Fruit fly (Drosophila melanogaster): ENCODE measurements around the gene CG7920.

The CG7920 gene

DNA sequence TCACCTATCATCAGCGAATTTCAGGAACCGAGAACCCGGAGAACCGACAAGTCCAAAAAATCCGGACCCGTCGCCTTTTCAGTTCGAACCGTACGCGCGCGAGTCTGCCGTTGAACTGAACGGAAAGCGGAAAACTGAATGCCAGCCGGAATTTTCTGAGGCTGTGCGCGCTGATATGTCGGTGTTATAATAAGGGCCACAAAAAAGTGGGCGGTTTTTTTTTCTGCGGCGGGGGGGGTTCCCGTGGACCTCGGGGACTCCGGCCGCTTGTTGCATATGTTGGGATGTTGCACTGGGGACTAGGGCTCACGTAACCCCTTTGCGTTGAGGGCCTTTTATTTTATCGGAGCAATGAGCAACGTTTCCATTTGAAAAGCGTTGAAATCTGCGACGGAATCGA, 45.7 kb downstream of the CG7920 start, which contains the start of gene TkR99D:
Gene TkR99D, minus strand, starts transcription at position 101 of the 400 bp plus-strand sequence.
- TF ChIP-seq pad (GFP tag; optimal IDR thresholded peaks at IDR 0.05) (no peak), Hr96 (GFP tag; optimal IDR thresholded peaks at IDR 0.05) (no peak), cnc (optimal IDR thresholded peaks at IDR 0.05) (no peak), tj (GFP tag; optimal IDR thresholded peaks at IDR 0.05) (no peak), bab1 (GFP tag; optimal IDR thresholded peaks at IDR 0.05) (no peak), Mnt (GFP tag; optimal IDR thresholded peaks at IDR 0.05) (no peak), CG11617 (GFP tag; optimal IDR thresholded peaks at IDR 0.05) (no peak), Crg-1 (GFP tag; optimal IDR thresholded peaks at IDR 0.05) (no peak), CG14711 (tag; optimal IDR thresholded peaks at IDR 0.05) (no peak), cic (GFP tag; optimal IDR thresholded peaks at IDR 0.05) (no peak), CG12768 (GFP tag; optimal IDR thresholded peaks at IDR 0.05) (no peak), toe (GFP tag; optimal IDR thresholded peaks at IDR 0.05) (no peak), CG7045 (GFP tag; optimal IDR thresholded peaks at IDR 0.05) (no peak), Clk (GFP tag; optimal IDR thresholded peaks at IDR 0.05) (no peak), kay (GFP tag; ENCODE audit: borderline replicate concordance) (no peak), CG1620 (GFP tag; optimal IDR thresholded peaks at IDR 0.05) (no peak), CG33017 (tag; optimal IDR thresholded peaks at IDR 0.05) (no peak), CG5204 (GFP tag; optimal IDR thresholded peaks at IDR 0.05) (no peak), ovo (GFP tag; optimal IDR thresholded peaks at IDR 0.05) (no peak)

DNA sequence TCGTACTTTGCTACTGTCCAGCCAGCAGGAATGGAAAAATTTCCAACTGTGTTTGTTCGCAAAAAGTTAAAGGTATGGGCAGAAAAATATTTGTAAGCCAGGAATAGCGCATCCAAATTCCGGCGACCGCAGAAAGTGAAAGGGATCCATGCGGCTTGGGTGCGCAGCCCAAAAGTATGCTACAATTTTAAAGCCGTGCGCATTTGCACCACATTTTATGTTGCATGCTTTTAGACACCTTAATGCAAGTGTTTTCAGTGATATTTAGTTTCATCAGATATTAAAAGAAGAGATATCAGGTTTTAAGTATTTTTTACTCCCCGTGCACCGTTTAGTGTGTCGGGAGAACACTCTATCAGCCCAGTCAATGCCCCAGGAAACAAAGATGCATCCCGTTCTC, 52.0 kb downstream of the CG7920 start:
- TF ChIP-seq Crg-1 (GFP tag; optimal IDR thresholded peaks at IDR 0.05) (no peak), cic (GFP tag; optimal IDR thresholded peaks at IDR 0.05) (no peak), CG5204 (GFP tag; optimal IDR thresholded peaks at IDR 0.05) (no peak), CG7101 (tag; optimal IDR thresholded peaks at IDR 0.05) (no peak), Mnt (GFP tag; optimal IDR thresholded peaks at IDR 0.05) (no peak), bab1 (GFP tag; optimal IDR thresholded peaks at IDR 0.05) (no peak), CG14711 (tag; optimal IDR thresholded peaks at IDR 0.05) (no peak), cnc (optimal IDR thresholded peaks at IDR 0.05) (no peak), ovo (GFP tag; optimal IDR thresholded peaks at IDR 0.05) (no peak), CG12768 (GFP tag; optimal IDR thresholded peaks at IDR 0.05) (no peak)
